Fruit fly (Drosophila melanogaster) whole organism: ENCODE results near the gene elB.

Experiments used
- CG8478 ChIP-seq: fragments of >200 bp; optimal IDR thresholded peaks from 2 replicates; lab custom pipeline; 2018; ENCODE audit warnings: inconsistent platforms
- Dll ChIP-seq: fragments of >200 bp; optimal IDR thresholded peaks from 2 replicates; lab custom pipeline; 2017
- EcR ChIP-seq, 2 experiments: fragments of >200 bp; optimal IDR thresholded peaks; 2 replicates each; lab custom pipeline; 2017; ENCODE audit warnings: missing biosample characterization in 2 of 2, missing genetic modification characterization in 2 of 2, missing genetic modification reagents in 2 of 2
- pan ChIP-seq: fragments of >200 bp; optimal IDR thresholded peaks from 2 replicates; lab custom pipeline; 2017
- psq ChIP-seq: fragments of >200 bp; optimal IDR thresholded peaks from 2 replicates; lab custom pipeline; 2017
- usp ChIP-seq: fragments of >200 bp; optimal IDR thresholded peaks from 2 replicates; lab custom pipeline; 2017; ENCODE audit warnings: missing biosample characterization, missing genetic modification characterization, mixed read lengths

dm6 chr2L:14430138-14430815 is 20.9 kb upstream of the elB start:
- TF ChIP-seq CG8478 (lab: Kevin White, UChicago) (no peak), psq (lab: Kevin White, UChicago) (no peak), usp (no peak), Dll (no peak), EcR (GFP tag; optimal IDR thresholded peaks at IDR 0.05; lab: Kevin White, UChicago) (no peak), pan (lab: Kevin White, UChicago) (no peak)
